Worm (Caenorhabditis elegans) whole organism, late embryonic: ENCODE data around the gene C33C12.11.

ENCODE experiments used
- C08G9.2 ChIP-seq: sonication (generic microtip); optimal IDR thresholded peaks from 2 replicates; lab custom pipeline; 2016; ENCODE audit warnings: mild to moderate bottlenecking, missing genetic modification characterization, moderate library complexity, missing compliant biosample characterization
- K02D7.2 ChIP-seq: sonication (generic microtip); optimal IDR thresholded peaks from 2 replicates; lab custom pipeline; 2017; ENCODE audit warnings: mild to moderate bottlenecking, missing genetic modification characterization, missing compliant biosample characterization
- K09A11.1 ChIP-seq: sonication (generic microtip); optimal IDR thresholded peaks from 2 replicates; lab custom pipeline; 2017; ENCODE audit warnings: antibody characterized with exemption, mild to moderate bottlenecking, missing genetic modification characterization, missing compliant biosample characterization; ENCODE audit not compliant: insufficient read depth
- Y22D7AL.16 ChIP-seq: sonication (generic microtip); optimal IDR thresholded peaks from 2 replicates; lab custom pipeline; 2016; ENCODE audit warnings: missing genetic modification characterization, missing compliant biosample characterization
- ahr-1 ChIP-seq: sonication (generic microtip); optimal IDR thresholded peaks from 2 replicates; lab custom pipeline; 2016; ENCODE audit warnings: missing genetic modification characterization, missing compliant biosample characterization
- ama-1 ChIP-seq: fragments of 150-350 bp; optimal IDR thresholded peaks from 2 replicates; lab custom pipeline; 2014
- ceh-18 ChIP-seq: sonication (generic microtip); optimal IDR thresholded peaks from 2 replicates; lab custom pipeline; 2016; ENCODE audit warnings: missing genetic modification characterization, missing compliant biosample characterization
- ceh-2 ChIP-seq: sonication (generic microtip); optimal IDR thresholded peaks from 2 replicates; lab custom pipeline; 2016; ENCODE audit warnings: missing genotype, missing genetic modification characterization, missing compliant biosample characterization
- ceh-22 ChIP-seq: sonication (generic microtip); optimal IDR thresholded peaks from 2 replicates; lab custom pipeline; 2017; ENCODE audit warnings: missing biosample characterization, missing genetic modification characterization
- ceh-34 ChIP-seq: sonication (generic microtip); optimal IDR thresholded peaks from 2 replicates; lab custom pipeline; 2016; ENCODE audit warnings: mild to moderate bottlenecking, missing genetic modification characterization, missing compliant biosample characterization
- ceh-6 ChIP-seq: fragments of 200-800 bp; sonication (Bioruptor generic); optimal IDR thresholded peaks from 2 replicates; lab custom pipeline; 2018; ENCODE audit warnings: mild to moderate bottlenecking, missing genetic modification characterization, missing compliant biosample characterization
- elt-2 ChIP-seq: sonication (generic microtip); optimal IDR thresholded peaks from 2 replicates; lab custom pipeline; 2016; ENCODE audit warnings: missing genetic modification reagents, missing genetic modification characterization, missing compliant biosample characterization
- elt-4 ChIP-seq: sonication (generic microtip); optimal IDR thresholded peaks from 2 replicates; lab custom pipeline; 2016; ENCODE audit warnings: missing genetic modification characterization, missing compliant biosample characterization
- ets-4 ChIP-seq: sonication (generic microtip); optimal IDR thresholded peaks from 2 replicates; lab custom pipeline; 2016; ENCODE audit warnings: missing genetic modification characterization, missing compliant biosample characterization
- fkh-10 ChIP-seq: fragments of 150-350 bp; optimal IDR thresholded peaks from 2 replicates; lab custom pipeline; 2014; ENCODE audit warnings: missing biosample characterization, missing genetic modification reagents, missing genetic modification characterization
- fkh-6 ChIP-seq: sonication (generic microtip); optimal IDR thresholded peaks from 2 replicates; lab custom pipeline; 2016; ENCODE audit warnings: missing genetic modification characterization, missing compliant biosample characterization
- gmeb-2 ChIP-seq: sonication (generic microtip); optimal IDR thresholded peaks from 2 replicates; lab custom pipeline; 2016; ENCODE audit warnings: missing genetic modification characterization, inconsistent platforms, missing compliant biosample characterization
- hlh-13 ChIP-seq: fragments of 200-800 bp; sonication (Bioruptor generic); optimal IDR thresholded peaks from 2 replicates; lab custom pipeline; 2018; ENCODE audit warnings: mild to moderate bottlenecking, missing genetic modification characterization, missing compliant biosample characterization
- hlh-15 ChIP-seq: sonication (generic microtip); optimal IDR thresholded peaks from 2 replicates; lab custom pipeline; 2016; ENCODE audit warnings: missing genetic modification characterization, missing compliant biosample characterization
- hlh-6 ChIP-seq: sonication (generic microtip); optimal IDR thresholded peaks from 2 replicates; lab custom pipeline; 2016; ENCODE audit warnings: missing genotype, missing genetic modification characterization, missing compliant biosample characterization
- hlh-8 ChIP-seq: sonication (generic microtip); optimal IDR thresholded peaks from 2 replicates; lab custom pipeline; 2016; ENCODE audit warnings: missing genotype, missing genetic modification characterization, missing compliant biosample characterization
- lim-6 ChIP-seq: sonication (generic microtip); optimal IDR thresholded peaks from 2 replicates; lab custom pipeline; 2016; ENCODE audit warnings: missing genetic modification characterization, missing compliant biosample characterization
- lin-11 ChIP-seq: fragments of 200-800 bp; sonication (Bioruptor generic); optimal IDR thresholded peaks from 2 replicates; lab custom pipeline; 2018; ENCODE audit warnings: mild to moderate bottlenecking, missing genetic modification characterization, missing compliant biosample characterization
- nhr-11 ChIP-seq: fragments of 150-350 bp; optimal IDR thresholded peaks from 2 replicates; lab custom pipeline; 2014; ENCODE audit warnings: missing biosample characterization, missing genetic modification characterization
- nhr-232 ChIP-seq: sonication (generic microtip); optimal IDR thresholded peaks from 2 replicates; lab custom pipeline; 2016; ENCODE audit warnings: missing genetic modification characterization, missing compliant biosample characterization
- odd-2 ChIP-seq: sonication (generic microtip); optimal IDR thresholded peaks from 2 replicates; lab custom pipeline; 2017; ENCODE audit warnings: antibody characterized with exemption, mild to moderate bottlenecking, missing genetic modification characterization, missing compliant biosample characterization
- pag-3 ChIP-seq: sonication (generic microtip); optimal IDR thresholded peaks from 2 replicates; lab custom pipeline; 2016; ENCODE audit warnings: missing compliant biosample characterization, missing genetic modification characterization, borderline replicate concordance
- pax-1 ChIP-seq: fragments of 150-350 bp; optimal IDR thresholded peaks from 2 replicates; lab custom pipeline; 2014; ENCODE audit warnings: missing biosample characterization, missing genetic modification characterization
- pha-2 ChIP-seq: sonication (generic microtip); optimal IDR thresholded peaks from 2 replicates; lab custom pipeline; 2017; ENCODE audit warnings: mild to moderate bottlenecking, missing genetic modification characterization, missing compliant biosample characterization
- pha-4 ChIP-seq: fragments of 150-350 bp; optimal IDR thresholded peaks from 2 replicates; lab custom pipeline; 2018; ENCODE audit warnings: missing biosample characterization, missing genetic modification reagents, missing genetic modification characterization
- pros-1 ChIP-seq: fragments of 150-350 bp; optimal IDR thresholded peaks from 2 replicates; lab custom pipeline; 2014; ENCODE audit warnings: missing biosample characterization, missing genetic modification reagents, missing genetic modification characterization
- rnt-1 ChIP-seq: sonication (generic microtip); optimal IDR thresholded peaks from 2 replicates; lab custom pipeline; 2016; ENCODE audit warnings: missing genetic modification characterization, missing compliant biosample characterization
- sdc-2 ChIP-seq: sonication (generic microtip); optimal IDR thresholded peaks from 2 replicates; lab custom pipeline; 2016; ENCODE audit warnings: missing genotype, missing genetic modification characterization, missing compliant biosample characterization
- sox-2 ChIP-seq: fragments of 200-800 bp; sonication (Bioruptor generic); IDR thresholded peaks from 2 replicates; pipeline ENCODE4 v1.3.6; 2022; ENCODE audit warnings: missing genetic modification reagents, missing genetic modification characterization, missing compliant biosample characterization
- syd-9 ChIP-seq: sonication (generic microtip); optimal IDR thresholded peaks from 2 replicates; lab custom pipeline; 2016; ENCODE audit warnings: mild to moderate bottlenecking, missing genetic modification characterization, moderate library complexity, missing compliant biosample characterization
- ttx-3 ChIP-seq: sonication (generic microtip); optimal IDR thresholded peaks from 2 replicates; lab custom pipeline; 2016; ENCODE audit warnings: missing genetic modification reagents, missing genetic modification characterization, missing compliant biosample characterization
- unc-42 ChIP-seq: sonication (generic microtip); optimal IDR thresholded peaks from 2 replicates; lab custom pipeline; 2016; ENCODE audit warnings: missing genotype, missing genetic modification characterization, missing compliant biosample characterization
- unc-55 ChIP-seq: sonication (generic microtip); optimal IDR thresholded peaks from 2 replicates; lab custom pipeline; 2017; ENCODE audit warnings: missing biosample characterization, missing genetic modification reagents, missing genetic modification characterization
- unc-86 ChIP-seq: sonication (generic microtip); optimal IDR thresholded peaks from 2 replicates; lab custom pipeline; 2016; ENCODE audit warnings: missing genetic modification characterization, missing compliant biosample characterization
- ztf-16 ChIP-seq: sonication (generic microtip); optimal IDR thresholded peaks from 2 replicates; lab custom pipeline; 2017; ENCODE audit warnings: missing genetic modification characterization, missing compliant biosample characterization

Gene C33C12.11

ce11 chrII:2186329-2186728, 22.7 kb upstream of the C33C12.11 start, which contains the start of gene gba-2:
gba-2 (minus strand) TSS chrII:2186434.
- TF ChIP-seq syd-9 (no peak), nhr-11 (no peak), hlh-13 (GFP tag; lab: Kevin White, UChicago) (no peak), unc-42 (tag; lab: Kevin White, UChicago) (no peak), odd-2 (tag; lab: Kevin White, UChicago) (no peak), ttx-3 (no peak), lin-11 (no peak), gmeb-2 (tag; lab: Kevin White, UChicago) (no peak), fkh-10 (no peak), sox-2 (no peak), K02D7.2 (no peak), ahr-1 (no peak), fkh-6 (tag; lab: Kevin White, UChicago) (no peak), pax-1 (tag; lab: Kevin White, UChicago) (no peak)

- TF ChIP-seq lim-6 (tag; lab: Kevin White, UChicago), result no peak
- no peak for TF ChIP-seq rnt-1
- no peak for TF ChIP-seq pha-4 (tag; lab: Kevin White, UChicago)
- no peak for TF ChIP-seq unc-42 (tag; lab: Kevin White, UChicago)
- TF ChIP-seq ets-4, result no peak
- TF ChIP-seq ceh-2 (tag; lab: Kevin White, UChicago), result no peak
- no peak for TF ChIP-seq fkh-10
- TF ChIP-seq pros-1 (tag; lab: Kevin White, UChicago), result no peak
- TF ChIP-seq gmeb-2 (tag; lab: Kevin White, UChicago), result no peak
- no peak for TF ChIP-seq hlh-6 (tag; lab: Kevin White, UChicago)
- no peak for TF ChIP-seq pax-1 (tag; lab: Kevin White, UChicago)
- no peak for TF ChIP-seq unc-86 (tag; lab: Kevin White, UChicago)
- TF ChIP-seq ceh-18 (tag; lab: Kevin White, UChicago), result no peak
- TF ChIP-seq, all 69 proteins: peak for 0
Observed at ce11 chrII:2177735-2178134, 14.1 kb upstream of the C33C12.11 start.

ce11 chrII:2176688-2177087, 13.1 kb upstream of the C33C12.11 start, which contains the start of gene gba-1:
gba-1 (plus strand) TSS chrII:2176741.
- TF ChIP-seq elt-2 (tag; lab: Kevin White, UChicago), result peak; percentile 23
- TF ChIP-seq ahr-1, result no peak
- no peak for TF ChIP-seq ceh-6 (GFP tag; lab: Kevin White, UChicago)

- TF ChIP-seq ceh-22 (no peak), K09A11.1 (no peak), hlh-15 (no peak), pax-1 (tag; lab: Kevin White, UChicago) (no peak), ceh-34 (no peak)
Observed at ce11 chrII:2175367-2175766, 11.7 kb upstream of the C33C12.11 start, which contains the start of gene C33C12.7. C33C12.7 (minus strand) TSS chrII:2175467.

ce11 chrII:2170085-2170484, 6.5 kb upstream of the C33C12.11 start, which contains the start of gene C33C12.12:
C33C12.12 (minus strand) TSS chrII:2170185.
- TF ChIP-seq unc-55 (GFP tag; lab: Kevin White, UChicago) (no peak), pha-2 (tag; lab: Kevin White, UChicago) (no peak), pros-1 (tag; lab: Kevin White, UChicago) (no peak), elt-4 (tag; lab: Kevin White, UChicago) (no peak), sdc-2 (tag; lab: Kevin White, UChicago) (no peak), ceh-6 (GFP tag; lab: Kevin White, UChicago) (no peak), lin-11 (no peak)

DNA sequence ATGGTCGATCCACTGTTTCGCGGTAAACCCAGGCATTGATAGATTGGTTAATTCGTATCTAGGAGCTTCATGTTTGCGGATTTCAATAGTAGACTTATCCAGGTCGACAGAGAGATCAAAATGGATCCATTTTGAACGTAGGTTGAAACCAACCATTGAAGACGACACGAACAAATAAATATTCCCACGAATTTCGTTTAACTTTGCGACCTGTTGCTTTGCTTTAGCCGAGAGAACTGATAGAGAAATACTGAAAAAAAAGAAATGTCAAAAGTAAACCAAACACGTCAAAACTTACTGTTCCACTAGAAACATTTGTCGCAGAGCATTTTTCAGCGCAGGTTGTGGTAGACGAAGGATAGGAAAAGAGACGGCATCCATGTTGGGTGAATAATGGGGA, 4.7 kb upstream of the C33C12.11 start, which contains the start of gene fbxb-38:
Gene fbxb-38, minus strand, starts transcription at position 390 of the 400 bp plus-strand sequence.
- no peak for TF ChIP-seq ama-1 (lab: Kevin White, UChicago)
- no peak for TF ChIP-seq pros-1 (tag; lab: Kevin White, UChicago)
- TF ChIP-seq nhr-232 (tag; lab: Kevin White, UChicago), result no peak
- TF ChIP-seq lin-11, result no peak
- TF ChIP-seq ets-4, result no peak
- TF ChIP-seq unc-86 (tag; lab: Kevin White, UChicago), result no peak
- TF ChIP-seq hlh-8 (tag; lab: Kevin White, UChicago), result no peak
- TF ChIP-seq elt-2 (tag; lab: Kevin White, UChicago), result no peak
- no peak for TF ChIP-seq pax-1 (tag; lab: Kevin White, UChicago)
- TF ChIP-seq sox-2, result no peak
- TF ChIP-seq C08G9.2 (tag; lab: Kevin White, UChicago), result no peak
- TF ChIP-seq pag-3 (tag; lab: Kevin White, UChicago), result no peak
- TF ChIP-seq ztf-16 (tag; lab: Kevin White, UChicago), result no peak
- no peak for TF ChIP-seq Y22D7AL.16 (tag; lab: Kevin White, UChicago)
- TF ChIP-seq rnt-1, result no peak
